Fruit fly (Drosophila melanogaster) whole organism, embryonic: Measurements from ENCODE around the gene CG16710.
A peak's percentile ranks its signal among the peaks of the same experiment; 100 is the strongest.

ENCODE experiments used
- Antp ChIP-seq: fragments of 200-800 bp; sonication (Bioruptor generic); optimal IDR thresholded peaks from 3 replicates; lab custom pipeline; 2016; ENCODE audit warnings: missing biosample characterization, missing genetic modification characterization
- CG10543 ChIP-seq: fragments of 200-800 bp; sonication (Bioruptor generic); optimal IDR thresholded peaks from 3 replicates; lab custom pipeline; 2017; ENCODE audit warnings: missing biosample characterization, mild to moderate bottlenecking, missing genetic modification characterization, moderate library complexity
- CG11247 ChIP-seq: fragments of 200-800 bp; sonication (Bioruptor generic); IDR thresholded peaks from 2 replicates; pipeline ENCODE4 v1.3.6; 2022; ENCODE audit warnings: missing biosample characterization, missing genetic modification characterization
- CG14965 ChIP-seq: fragments of 200-800 bp; sonication (Bioruptor generic); optimal IDR thresholded peaks from 2 replicates; lab custom pipeline; 2016; ENCODE audit warnings: missing biosample characterization, missing genetic modification characterization, borderline replicate concordance
- CG17359 ChIP-seq: fragments of 200-800 bp; sonication (Bioruptor generic); optimal IDR thresholded peaks from 3 replicates; lab custom pipeline; 2018; ENCODE audit warnings: missing biosample characterization, mild to moderate bottlenecking, missing genetic modification characterization, moderate library complexity
- CG18262 ChIP-seq: fragments of 200-800 bp; optimal IDR thresholded peaks from 3 replicates; lab custom pipeline; 2019; ENCODE audit warnings: missing biosample characterization, mild to moderate bottlenecking, missing genetic modification characterization, moderate library complexity
- CG18599 ChIP-seq: fragments of 200-800 bp; sonication (Bioruptor generic); optimal IDR thresholded peaks from 3 replicates; lab custom pipeline; 2017; ENCODE audit warnings: missing biosample characterization, missing genetic modification characterization, mild to moderate bottlenecking, moderate library complexity, missing genetic modification reagents
- CG2202 ChIP-seq: fragments of 200-800 bp; sonication (Bioruptor generic); optimal IDR thresholded peaks from 2 replicates; lab custom pipeline; 2018; ENCODE audit warnings: missing biosample characterization, mild to moderate bottlenecking, missing genetic modification characterization
- CG31388 ChIP-seq: fragments of 200-800 bp; sonication (Bioruptor generic); optimal IDR thresholded peaks from 2 replicates; lab custom pipeline; 2016; ENCODE audit warnings: missing biosample characterization, missing genetic modification characterization
- CG3281 ChIP-seq: fragments of 200-800 bp; sonication (Bioruptor generic); optimal IDR thresholded peaks from 3 replicates; lab custom pipeline; 2017; ENCODE audit warnings: missing biosample characterization, mild to moderate bottlenecking, missing genetic modification characterization
- CG3407 ChIP-seq: fragments of 200-800 bp; sonication (Bioruptor generic); optimal IDR thresholded peaks from 2 replicates; lab custom pipeline; 2018; ENCODE audit warnings: missing biosample characterization, mild to moderate bottlenecking, missing genetic modification characterization
- CG42726 ChIP-seq: fragments of 200-800 bp; sonication (Bioruptor generic); IDR thresholded peaks from 2 replicates; pipeline ENCODE4 v1.3.6; 2022; ENCODE audit warnings: missing biosample characterization, missing genetic modification characterization; ENCODE audit not compliant: partially characterized antibody
- CG5180 ChIP-seq: fragments of 200-800 bp; sonication (Bioruptor generic); optimal IDR thresholded peaks from 3 replicates; lab custom pipeline; 2017; ENCODE audit warnings: missing biosample characterization, missing genetic modification characterization, mild to moderate bottlenecking, moderate library complexity, missing genetic modification reagents
- CG7745 ChIP-seq: fragments of 200-800 bp; sonication (Bioruptor generic); optimal IDR thresholded peaks from 2 replicates; lab custom pipeline; 2018; ENCODE audit warnings: missing biosample characterization, mild to moderate bottlenecking, missing genetic modification characterization, moderate library complexity
- CG8388 ChIP-seq: fragments of 200-800 bp; sonication (Bioruptor generic); optimal IDR thresholded peaks from 2 replicates; lab custom pipeline; 2019; ENCODE audit warnings: missing biosample characterization, mild to moderate bottlenecking, missing genetic modification characterization, moderate library complexity
- CG9797 ChIP-seq: fragments of 200-800 bp; sonication (Bioruptor generic); optimal IDR thresholded peaks from 3 replicates; lab custom pipeline; 2018; ENCODE audit warnings: missing biosample characterization, mild to moderate bottlenecking, missing genetic modification characterization
- Dfd ChIP-seq, 2 experiments: fragments of >200 bp; optimal IDR thresholded peaks; 2 replicates each; lab custom pipeline; 2017; ENCODE audit warnings: missing biosample characterization in 2 of 2, missing genetic modification characterization in 2 of 2
- Fer3 ChIP-seq: fragments of 200-800 bp; sonication (Bioruptor generic); optimal IDR thresholded peaks from 2 replicates; lab custom pipeline; 2018; ENCODE audit warnings: missing biosample characterization, mild to moderate bottlenecking, missing genetic modification characterization, moderate library complexity
- HLH3B ChIP-seq: fragments of 200-800 bp; sonication (Bioruptor generic); IDR thresholded peaks from 2 replicates; pipeline ENCODE4 v1.3.6; 2022; ENCODE audit warnings: missing biosample characterization, missing genetic modification characterization
- HLHmδ ChIP-seq: fragments of 200-800 bp; sonication (Bioruptor generic); optimal IDR thresholded peaks from 2 replicates; lab custom pipeline; 2018; ENCODE audit warnings: missing biosample characterization, mild to moderate bottlenecking, missing genetic modification characterization, moderate library complexity
- Hand ChIP-seq: fragments of 200-800 bp; sonication (Bioruptor generic); optimal IDR thresholded peaks from 2 replicates; lab custom pipeline; 2017; ENCODE audit warnings: mild to moderate bottlenecking, missing biosample characterization, missing genetic modification reagents, missing genetic modification characterization
- Hr51 ChIP-seq, 2 experiments: fragments of 200-800 bp; sonication (Bioruptor generic); optimal IDR thresholded peaks; 2 replicates in 1 of 2; 3 replicates in 1 of 2; lab custom pipeline; 2016 to 2018; ENCODE audit warnings: missing biosample characterization in 2 of 2, missing genetic modification characterization in 2 of 2, mild to moderate bottlenecking in 1 of 2, moderate library complexity in 1 of 2
- Myb ChIP-seq: fragments of 200-800 bp; sonication (Bioruptor generic); optimal IDR thresholded peaks from 2 replicates; lab custom pipeline; 2016; ENCODE audit warnings: missing biosample characterization, missing genetic modification characterization
- Opbp ChIP-seq: fragments of 200-800 bp; sonication (Bioruptor generic); IDR thresholded peaks from 3 replicates; pipeline ENCODE4 v1.3.6; 2022; ENCODE audit warnings: missing biosample characterization, missing genetic modification characterization; ENCODE audit not compliant: partially characterized antibody
- Ravus ChIP-seq: fragments of 200-800 bp; sonication (Bioruptor generic); IDR thresholded peaks from 2 replicates; pipeline ENCODE4 v1.3.6; 2022; ENCODE audit warnings: missing biosample characterization, missing genetic modification characterization
- Rfx ChIP-seq: fragments of 200-800 bp; sonication (Bioruptor generic); IDR thresholded peaks from 2 replicates; pipeline ENCODE4 v1.3.6; 2022; ENCODE audit warnings: missing biosample characterization, missing genetic modification characterization
- Scr ChIP-seq: fragments of 200-800 bp; sonication (Bioruptor generic); IDR thresholded peaks from 2 replicates; pipeline ENCODE4 v1.3.6; 2022; ENCODE audit warnings: missing biosample characterization, missing genetic modification characterization; ENCODE audit not compliant: partially characterized antibody
- bab2 ChIP-seq: fragments of 200-800 bp; sonication (Bioruptor generic); optimal IDR thresholded peaks from 2 replicates; lab custom pipeline; 2016; ENCODE audit warnings: missing biosample characterization, missing genetic modification characterization
- cad ChIP-seq: fragments of >200 bp; optimal IDR thresholded peaks from 2 replicates; lab custom pipeline; 2017; ENCODE audit warnings: missing biosample characterization, missing genetic modification characterization
- ci ChIP-seq: fragments of 200-800 bp; sonication (Bioruptor generic); IDR thresholded peaks from 3 replicates; pipeline ENCODE4 v1.3.6; 2022; ENCODE audit warnings: missing biosample characterization, missing genetic modification characterization
- ems ChIP-seq: fragments of 200-800 bp; sonication (Bioruptor generic); optimal IDR thresholded peaks from 3 replicates; lab custom pipeline; 2016; ENCODE audit warnings: missing biosample characterization, missing genetic modification characterization
- ftz-f1 ChIP-seq: fragments of 200-800 bp; sonication (Bioruptor generic); optimal IDR thresholded peaks from 2 replicates; lab custom pipeline; 2016; ENCODE audit warnings: missing biosample characterization, missing genetic modification characterization
- gfzf ChIP-seq: fragments of 200-800 bp; sonication (Bioruptor generic); optimal IDR thresholded peaks from 2 replicates; lab custom pipeline; 2016; ENCODE audit warnings: missing biosample characterization, mild to moderate bottlenecking, missing genetic modification characterization, moderate library complexity
- grau ChIP-seq: fragments of 200-800 bp; optimal IDR thresholded peaks from 3 replicates; lab custom pipeline; 2019; ENCODE audit warnings: missing biosample characterization, mild to moderate bottlenecking, missing genetic modification characterization, moderate library complexity
- grn ChIP-seq: fragments of 200-800 bp; sonication (Bioruptor generic); optimal IDR thresholded peaks from 3 replicates; lab custom pipeline; 2017; ENCODE audit warnings: missing biosample characterization, missing genetic modification characterization
- gsb ChIP-seq: fragments of 200-800 bp; sonication (Bioruptor generic); IDR thresholded peaks from 2 replicates; pipeline ENCODE4 v1.3.6; 2022; ENCODE audit warnings: missing biosample characterization, missing genetic modification characterization
- gt ChIP-seq: fragments of 200-800 bp; sonication (Bioruptor generic); IDR thresholded peaks from 2 replicates; pipeline ENCODE4 v1.3.6; 2022; ENCODE audit warnings: missing biosample characterization, missing genetic modification characterization
- ind ChIP-seq: fragments of 200-800 bp; sonication (Bioruptor generic); optimal IDR thresholded peaks from 3 replicates; lab custom pipeline; 2016; ENCODE audit warnings: missing biosample characterization, missing genetic modification characterization
- kni ChIP-seq: fragments of 200-800 bp; sonication (Bioruptor generic); optimal IDR thresholded peaks from 3 replicates; lab custom pipeline; 2017; ENCODE audit warnings: mild to moderate bottlenecking, missing biosample characterization, missing genetic modification reagents, missing genetic modification characterization
- lmd ChIP-seq: fragments of 200-800 bp; sonication (Bioruptor generic); IDR thresholded peaks from 2 replicates; pipeline ENCODE4 v1.3.6; 2022; ENCODE audit warnings: missing biosample characterization, missing genetic modification characterization
- mld ChIP-seq: fragments of 200-800 bp; sonication (Bioruptor generic); IDR thresholded peaks from 3 replicates; pipeline ENCODE4 v1.3.6; 2022; ENCODE audit warnings: missing biosample characterization, missing genetic modification characterization; ENCODE audit not compliant: partially characterized antibody
- odd ChIP-seq: fragments of 200-800 bp; sonication (Bioruptor generic); optimal IDR thresholded peaks from 2 replicates; lab custom pipeline; 2017; ENCODE audit warnings: missing biosample characterization, mild to moderate bottlenecking, missing genetic modification characterization
- rib ChIP-seq: fragments of 200-800 bp; sonication (Bioruptor generic); IDR thresholded peaks from 2 replicates; pipeline ENCODE4 v1.3.6; 2022; ENCODE audit warnings: missing biosample characterization, missing genetic modification characterization
- sd ChIP-seq: fragments of 200-800 bp; sonication (Bioruptor generic); optimal IDR thresholded peaks from 3 replicates; lab custom pipeline; 2018; ENCODE audit warnings: missing biosample characterization, mild to moderate bottlenecking, missing genetic modification characterization, moderate library complexity
- sna ChIP-seq: fragments of 200-800 bp; sonication (Bioruptor generic); IDR thresholded peaks from 2 replicates; pipeline ENCODE4 v1.3.6; 2022; ENCODE audit warnings: missing biosample characterization, missing genetic modification characterization; ENCODE audit not compliant: partially characterized antibody
- sqz ChIP-seq: fragments of 200-800 bp; sonication (Bioruptor generic); optimal IDR thresholded peaks from 3 replicates; lab custom pipeline; 2018; ENCODE audit warnings: missing biosample characterization, mild to moderate bottlenecking, missing genetic modification characterization
- trem ChIP-seq: fragments of 200-800 bp; optimal IDR thresholded peaks from 3 replicates; lab custom pipeline; 2019; ENCODE audit warnings: missing biosample characterization, mild to moderate bottlenecking, missing genetic modification characterization, moderate library complexity
- unc-4 ChIP-seq: fragments of 200-800 bp; sonication (Bioruptor generic); IDR thresholded peaks from 2 replicates; pipeline ENCODE4 v1.3.6; 2022; ENCODE audit warnings: missing biosample characterization, missing genetic modification characterization; ENCODE audit not compliant: partially characterized antibody
- vfl ChIP-seq: fragments of 200-800 bp; sonication (Bioruptor generic); optimal IDR thresholded peaks from 2 replicates; lab custom pipeline; 2016; ENCODE audit warnings: missing biosample characterization, missing genetic modification characterization

Gene CG16710

DNA sequence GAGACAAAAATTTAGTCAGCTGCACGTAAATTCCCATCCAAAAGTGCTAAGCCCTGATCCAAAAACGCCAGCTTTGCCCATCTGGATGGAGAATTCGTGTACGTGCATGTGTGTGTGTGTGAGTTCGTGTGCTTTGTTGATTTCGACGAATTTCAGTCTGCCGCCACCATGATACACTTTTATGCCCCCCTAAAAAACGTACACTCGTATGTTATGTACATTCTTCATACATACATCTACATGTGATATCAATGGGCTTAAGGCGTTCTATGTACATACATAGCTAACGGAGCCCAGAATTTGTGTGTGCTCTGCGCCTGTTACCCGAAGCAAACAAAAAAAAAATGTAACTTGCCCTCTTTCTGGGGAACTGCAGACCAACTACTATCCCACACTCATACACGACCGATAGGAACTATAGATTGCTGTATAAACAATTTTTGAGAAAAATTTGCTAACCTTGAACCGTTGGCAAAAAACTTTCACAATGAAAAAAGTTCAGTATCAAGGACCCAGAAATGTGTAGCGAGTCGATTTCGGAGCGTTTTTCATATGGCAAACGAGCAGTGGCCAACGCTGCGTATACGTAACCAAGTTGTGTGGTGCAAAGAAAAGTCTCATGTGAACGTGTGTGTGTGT is 43.5 kb downstream of the CG16710 start (continued):
- TF ChIP-seq bab2 (GFP tag; lab: Kevin White, UChicago) (no peak), sna (GFP tag; lab: Robert Waterston, UW) (no peak), mld (GFP tag; lab: Robert Waterston, UW) (no peak), ftz-f1 (GFP tag; lab: Kevin White, UChicago) (peak; percentile 71), Ravus (GFP tag; lab: Robert Waterston, UW) (no peak), CG18599 (peak; percentile 66), vfl (no peak), Dfd (GFP tag; optimal IDR thresholded peaks at IDR 0.05; lab: Kevin White, UChicago) (no peak), gt (no peak), CG5180 (GFP tag; lab: Kevin White, UChicago) (peak; percentile 36), CG2202 (tag; lab: Kevin White, UChicago) (no peak), Fer3 (tag; lab: Kevin White, UChicago) (peak; percentile 30), gfzf (GFP tag; lab: Kevin White, UChicago) (no peak), CG7745 (tag; lab: Kevin White, UChicago) (no peak), odd (GFP tag; lab: Kevin White, UChicago) (no peak), HLH3B (0 out of 2 replicates have a peak, but pooled peaks have one; percentile 21), Opbp (GFP tag; lab: Robert Waterston, UW) (no peak), CG18262 (tag; lab: Kevin White, UChicago) (no peak), CG42726 (peak; percentile 19; the same call in 1 of the 2 replicates), CG31388 (no peak), trem (tag; lab: Kevin White, UChicago) (no peak), CG8388 (GFP tag; lab: Kevin White, UChicago) (no peak), ems (GFP tag; lab: Kevin White, UChicago) (no peak), rib (peak; percentile 67; the same call in 1 of the 2 replicates), CG10543 (GFP tag; lab: Kevin White, UChicago) (peak; percentile 86), Hr51 (GFP tag; optimal IDR thresholded peaks at IDR 0.05; lab: Kevin White, UChicago) (no peak), Antp (GFP tag; lab: Kevin White, UChicago) (no peak), cad (GFP tag; lab: Kevin White, UChicago) (no peak), grn (GFP tag; lab: Kevin White, UChicago) (no peak), kni (GFP tag; lab: Kevin White, UChicago) (peak; percentile 49), unc-4 (no peak), gsb (no peak), sd (tag; lab: Kevin White, UChicago) (peak; percentile 61), HLHmδ (GFP tag; lab: Kevin White, UChicago) (no peak), CG17359 (tag; lab: Kevin White, UChicago) (peak; percentile 18), Scr (GFP tag; lab: Robert Waterston, UW) (peak; percentile 21; the same call in 1 of the 2 replicates), CG11247 (no peak; the same call in 1 of the 2 replicates), CG9797 (GFP tag; lab: Kevin White, UChicago) (no peak), Hand (no peak), CG3407 (GFP tag; lab: Kevin White, UChicago) (peak; percentile 10), Rfx (GFP tag; lab: Robert Waterston, UW) (0 out of 2 replicates have a peak, but pooled peaks have one; percentile 12), CG3281 (peak; percentile 33), ci (GFP tag; lab: Robert Waterston, UW) (peak; percentile 50; the same call in 2 of the 3 replicates), grau (tag; lab: Kevin White, UChicago) (no peak), CG14965 (no peak), lmd (GFP tag; lab: Robert Waterston, UW) (no peak), Myb (no peak), ind (GFP tag; lab: Kevin White, UChicago) (no peak), sqz (GFP tag; lab: Kevin White, UChicago) (peak; percentile 78)
